Fruit fly (Drosophila melanogaster): ENCODE measurements around the gene CG5180.

DNA sequence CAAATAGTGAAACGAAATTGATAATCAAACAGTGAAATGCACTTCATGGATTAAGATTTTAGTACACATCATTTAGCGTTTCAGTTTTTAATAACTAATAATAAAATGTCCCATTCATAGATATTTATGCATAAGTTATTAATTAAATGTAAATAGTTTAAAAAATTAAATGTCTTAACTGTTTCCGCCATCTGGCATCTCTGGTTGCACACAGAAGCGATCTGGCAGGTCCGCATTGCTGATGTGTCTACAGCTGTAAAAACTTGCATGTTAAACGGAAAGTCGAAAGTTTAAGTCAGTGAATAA is 30.7 kb downstream of the CG5180 start, which contains the start of gene Srp72:
- TF ChIP-seq Dll (optimal IDR thresholded peaks at IDR 0.05) (no peak), CG8478 (optimal IDR thresholded peaks at IDR 0.05) (no peak), usp (GFP tag; optimal IDR thresholded peaks at IDR 0.05) (no peak), psq (optimal IDR thresholded peaks at IDR 0.05) (no peak), pan (optimal IDR thresholded peaks at IDR 0.05) (no peak), EcR (GFP tag; optimal IDR thresholded peaks at IDR 0.05) (no peak)

Measured in whole organism.